Fruit fly (Drosophila melanogaster): ENCODE measurements around the gene Pgam5.

Pgam5 gene

DNA sequence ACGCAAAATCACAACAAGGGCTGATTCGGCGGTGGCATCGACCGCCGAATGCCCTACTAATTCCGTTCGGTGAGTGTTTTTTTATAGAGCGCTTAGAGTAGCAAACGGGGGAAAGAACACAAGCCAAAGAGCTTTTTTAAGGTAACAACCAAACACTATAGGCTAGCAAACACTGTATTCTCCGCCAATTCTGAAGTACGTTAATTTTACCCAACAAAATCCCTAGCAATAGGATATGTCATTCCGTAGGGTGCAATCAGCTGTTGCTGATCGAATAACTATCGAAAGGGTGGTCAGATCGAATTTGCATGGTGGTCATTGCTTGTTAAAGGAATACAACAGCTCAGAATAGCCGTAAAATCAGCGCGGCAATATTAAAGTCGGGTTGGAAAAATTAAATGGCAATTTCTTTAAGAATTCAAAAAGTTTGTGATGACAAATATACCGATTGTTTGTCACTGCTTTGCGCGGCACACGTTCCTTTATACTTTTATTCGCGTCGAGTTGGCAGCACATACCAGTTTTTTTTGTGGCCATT lies 34.4 kb upstream of the Pgam5 start, which contains the start of gene mip130 (continued):
- peak; percentile 36 for TF ChIP-seq caup (GFP tag; optimal IDR thresholded peaks at IDR 0.05; ENCODE audit: severe bottlenecking)
- peak; percentile 25 for TF ChIP-seq gsb-n (tag; optimal IDR thresholded peaks at IDR 0.05)
- TF ChIP-seq Hr39 (optimal IDR thresholded peaks at IDR 0.05): no peak
- TF ChIP-seq ci (GFP tag; IDR thresholded peaks at IDR 0.05): no peak
- TF ChIP-seq CG15073 (GFP tag; optimal IDR thresholded peaks at IDR 0.05): no peak
- peak; percentile 52; the same call in 2 of the 3 replicates for TF ChIP-seq Aef1 (GFP tag; IDR thresholded peaks at IDR 0.05)
- TF ChIP-seq Ets97D (GFP tag; optimal IDR thresholded peaks at IDR 0.05): peak; percentile 24
- no peak for TF ChIP-seq kay (GFP tag; optimal IDR thresholded peaks at IDR 0.05)
- TF ChIP-seq ftz-f1 (GFP tag; optimal IDR thresholded peaks at IDR 0.05): no peak
- no peak for TF ChIP-seq CG6683 (GFP tag; optimal IDR thresholded peaks at IDR 0.05)
- TF ChIP-seq D19B (GFP tag; optimal IDR thresholded peaks at IDR 0.05): peak; percentile 57
- peak; percentile 66 for TF ChIP-seq nmo (GFP tag; optimal IDR thresholded peaks at IDR 0.05)
- no peak for TF ChIP-seq zen (tag; optimal IDR thresholded peaks at IDR 0.05)
- TF ChIP-seq Asciz (GFP tag; optimal IDR thresholded peaks at IDR 0.05): no peak
- peak; percentile 59; the same call in 2 of the 3 replicates for TF ChIP-seq HLH4C (GFP tag; IDR thresholded peaks at IDR 0.05; ENCODE audit: partially characterized antibody)
- no peak for TF ChIP-seq lov (optimal IDR thresholded peaks at IDR 0.05)
- TF ChIP-seq lov (GFP tag; IDR thresholded peaks at IDR 0.05): no peak
- peak; percentile 21 for TF ChIP-seq chn (GFP tag; optimal IDR thresholded peaks at IDR 0.05)
- TF ChIP-seq CG11093 (GFP tag; IDR thresholded peaks at IDR 0.05): peak; percentile 35; the same call in 1 of the 3 replicates
- TF ChIP-seq hkb (optimal IDR thresholded peaks at IDR 0.05): peak; percentile 56
- TF ChIP-seq hkb (GFP tag; IDR thresholded peaks at IDR 0.05): peak; percentile 63; the same call in 1 of the 2 replicates
- peak; percentile 48 for TF ChIP-seq Ssrp (tag; optimal IDR thresholded peaks at IDR 0.05)
- no peak for TF ChIP-seq CG31224 (GFP tag; IDR thresholded peaks at IDR 0.05)
- no peak for TF ChIP-seq CG15479 (GFP tag; optimal IDR thresholded peaks at IDR 0.05)
- TF ChIP-seq CG11247 (GFP tag; IDR thresholded peaks at IDR 0.05): peak; percentile 32; the same call in 1 of the 2 replicates
- TF ChIP-seq sim (GFP tag; IDR thresholded peaks at IDR 0.05): no peak
- peak; percentile 73 for TF ChIP-seq CG6791 (GFP tag; IDR thresholded peaks at IDR 0.05; ENCODE audit: partially characterized antibody)
- peak; percentile 6 for TF ChIP-seq CG12071 (GFP tag; optimal IDR thresholded peaks at IDR 0.05)
- TF ChIP-seq cato (GFP tag; optimal IDR thresholded peaks at IDR 0.05; ENCODE audit: borderline replicate concordance): no peak
- no peak for TF ChIP-seq CG12104 (GFP tag; optimal IDR thresholded peaks at IDR 0.05)
- TF ChIP-seq PHDP (tag; optimal IDR thresholded peaks at IDR 0.05): peak; percentile 41
- TF ChIP-seq CG33557 (GFP tag; optimal IDR thresholded peaks at IDR 0.05): no peak
- TF ChIP-seq psq (GFP tag; optimal IDR thresholded peaks at IDR 0.05): no peak
- TF ChIP-seq wek (GFP tag; optimal IDR thresholded peaks at IDR 0.05): no peak
- TF ChIP-seq pum (GFP tag; optimal IDR thresholded peaks at IDR 0.05): no peak
- TF ChIP-seq stc (GFP tag; IDR thresholded peaks at IDR 0.05): no peak
- TF ChIP-seq ash1 (GFP tag; optimal IDR thresholded peaks at IDR 0.05): no peak
- peak; percentile 35 for TF ChIP-seq CG13424 (tag; optimal IDR thresholded peaks at IDR 0.05)
- peak; percentile 11 for TF ChIP-seq lilli (GFP tag; optimal IDR thresholded peaks at IDR 0.05)
- TF ChIP-seq Dfd (GFP tag; optimal IDR thresholded peaks at IDR 0.05): no peak
- peak; percentile 57 for TF ChIP-seq ind (GFP tag; optimal IDR thresholded peaks at IDR 0.05)
- TF ChIP-seq sd (tag; optimal IDR thresholded peaks at IDR 0.05): peak; percentile 40
- peak; percentile 62 for TF ChIP-seq MBD-R2 (GFP tag; IDR thresholded peaks at IDR 0.05)
- no peak for TF ChIP-seq shn (GFP tag; optimal IDR thresholded peaks at IDR 0.05)
- TF ChIP-seq CG10543 (GFP tag; optimal IDR thresholded peaks at IDR 0.05): peak; percentile 60
- TF ChIP-seq tna (GFP tag; IDR thresholded peaks at IDR 0.05; ENCODE audit: partially characterized antibody): 0 out of 2 replicates have a peak, but pooled peaks have one; percentile 18
- TF ChIP-seq CG10654 (GFP tag; optimal IDR thresholded peaks at IDR 0.05): peak; percentile 9
- TF ChIP-seq jumu (GFP tag; optimal IDR thresholded peaks at IDR 0.05): peak; percentile 61
- TF ChIP-seq CG4424 (GFP tag; optimal IDR thresholded peaks at IDR 0.05): peak; percentile 35
- no peak for TF ChIP-seq Gug (GFP tag; IDR thresholded peaks at IDR 0.05)
- no peak for TF ChIP-seq CG3163 (GFP tag; optimal IDR thresholded peaks at IDR 0.05)

All from whole organism, embryonic.